Worm (Caenorhabditis elegans) whole organism, early embryonic: ENCODE results near the gene C50B6.7.

ENCODE experiments used
- B0310.2 ChIP-seq: sonication (generic microtip); optimal IDR thresholded peaks from 2 replicates; lab custom pipeline; 2016; ENCODE audit warnings: mild to moderate bottlenecking, missing genetic modification characterization, missing compliant biosample characterization
- F13C5.2 ChIP-seq: sonication (generic microtip); optimal IDR thresholded peaks from 2 replicates; lab custom pipeline; 2017; ENCODE audit warnings: mild to moderate bottlenecking, missing genetic modification characterization, inconsistent platforms, missing compliant biosample characterization
- aly-1 ChIP-seq: sonication (generic microtip); optimal IDR thresholded peaks from 2 replicates; lab custom pipeline; 2016; ENCODE audit warnings: missing genetic modification characterization, missing compliant biosample characterization
- ama-1 ChIP-seq: fragments of 150-350 bp; optimal IDR thresholded peaks from 2 replicates; lab custom pipeline; 2014
- ceh-13 ChIP-seq: fragments of 200-800 bp; sonication (Bioruptor generic); optimal IDR thresholded peaks from 2 replicates; lab custom pipeline; 2018; ENCODE audit warnings: mild to moderate bottlenecking, missing genetic modification characterization, missing compliant biosample characterization
- ceh-36 ChIP-seq: sonication (generic microtip); optimal IDR thresholded peaks from 2 replicates; lab custom pipeline; 2016; ENCODE audit warnings: missing genetic modification characterization, inconsistent platforms, missing compliant biosample characterization
- ets-7 ChIP-seq: sonication (generic microtip); optimal IDR thresholded peaks from 2 replicates; lab custom pipeline; 2016; ENCODE audit warnings: missing genotype, missing genetic modification characterization, missing compliant biosample characterization
- flt-1 ChIP-seq: fragments of 200-800 bp; sonication (Bioruptor generic); IDR thresholded peaks from 2 replicates; pipeline ENCODE4 v1.3.6; 2022; ENCODE audit warnings: missing genetic modification characterization, missing compliant biosample characterization
- hmbx-1 ChIP-seq: sonication (generic microtip); optimal IDR thresholded peaks from 2 replicates; lab custom pipeline; 2016; ENCODE audit warnings: mild to moderate bottlenecking, missing genetic modification characterization, missing compliant biosample characterization
- hmg-4 ChIP-seq: fragments of 200-800 bp; sonication (Bioruptor generic); optimal IDR thresholded peaks from 2 replicates; lab custom pipeline; 2018; ENCODE audit warnings: mild to moderate bottlenecking, missing genetic modification characterization, missing compliant biosample characterization
- hnd-1 ChIP-seq: sonication (generic microtip); optimal IDR thresholded peaks from 2 replicates; lab custom pipeline; 2016; ENCODE audit warnings: missing genetic modification characterization, missing compliant biosample characterization
- pes-1 ChIP-seq: fragments of 200-800 bp; sonication (Bioruptor generic); IDR thresholded peaks from 2 replicates; pipeline ENCODE4 v1.3.6; 2022; ENCODE audit warnings: missing genetic modification reagents, missing genetic modification characterization, missing compliant biosample characterization
- scrt-1 ChIP-seq: fragments of 200-800 bp; sonication (Bioruptor generic); IDR thresholded peaks from 2 replicates; pipeline ENCODE4 v1.3.6; 2022; ENCODE audit warnings: missing genetic modification characterization, missing compliant biosample characterization
- sea-1 ChIP-seq: fragments of 200-800 bp; sonication (Bioruptor generic); conservative IDR thresholded peaks from 2 replicates; pipeline ENCODE4 v1.3.6; 2022; ENCODE audit warnings: missing genetic modification characterization, missing compliant biosample characterization
- tbx-11 ChIP-seq: fragments of 200-800 bp; sonication (Bioruptor generic); IDR thresholded peaks from 2 replicates; pipeline ENCODE4 v1.3.6; 2022; ENCODE audit warnings: missing genetic modification characterization, missing compliant biosample characterization
- tbx-37 ChIP-seq: fragments of 200-800 bp; sonication (Bioruptor generic); conservative IDR thresholded peaks from 2 replicates; pipeline ENCODE4 v1.3.6; 2022; ENCODE audit warnings: missing genetic modification reagents, missing genetic modification characterization, missing compliant biosample characterization
- tra-4 ChIP-seq: sonication (generic microtip); optimal IDR thresholded peaks from 2 replicates; lab custom pipeline; 2017; ENCODE audit warnings: missing genetic modification characterization, missing compliant biosample characterization

Gene C50B6.7

ce11 chrV:13327463-13327862 lies 2.7 kb upstream of the C50B6.7 start, which contains the start of gene str-37:
Gene str-37, plus strand, starts transcription at chrV:13327763.
- TF ChIP-seq hnd-1 (tag; lab: Kevin White, UChicago) (no peak), ets-7 (tag; lab: Kevin White, UChicago) (no peak), hmbx-1 (tag; lab: Kevin White, UChicago) (no peak), F13C5.2 (no peak), tbx-11 (GFP tag; lab: Robert Waterston, UW) (no peak), hmg-4 (GFP tag; lab: Kevin White, UChicago) (no peak), ama-1 (lab: Kevin White, UChicago) (no peak), tbx-37 (GFP tag; lab: Robert Waterston, UW) (no peak), aly-1 (tag; lab: Kevin White, UChicago) (no peak), ceh-36 (tag; lab: Kevin White, UChicago) (no peak), sea-1 (GFP tag; lab: Robert Waterston, UW) (no peak), B0310.2 (no peak), flt-1 (GFP tag; lab: Robert Waterston, UW) (no peak), scrt-1 (GFP tag; lab: Robert Waterston, UW) (no peak), ceh-13 (GFP tag; lab: Kevin White, UChicago) (no peak)

DNA sequence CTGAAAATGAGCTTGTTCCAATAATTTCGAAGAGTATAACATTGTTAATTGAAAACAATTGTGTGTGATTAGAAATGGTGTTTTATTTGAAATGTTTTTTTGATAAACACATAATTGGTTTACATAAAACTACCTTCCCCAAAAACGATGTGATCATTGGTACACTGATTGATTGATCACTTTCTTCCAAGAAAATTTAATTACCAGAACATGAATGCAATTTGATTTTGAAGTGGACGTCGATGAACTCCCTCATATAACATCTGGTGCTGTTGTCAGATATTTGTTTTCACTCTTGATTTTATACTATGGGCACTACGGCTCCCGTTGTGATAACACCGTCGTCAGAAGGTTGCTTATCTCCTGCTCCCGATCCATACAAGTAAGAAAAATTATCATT lies 4.1 kb downstream of the C50B6.7 start, which contains the start of gene srh-15:
srh-15 (plus strand) TSS at position 301 of the 400 bp plus-strand sequence.
- TF ChIP-seq flt-1 (GFP tag; lab: Robert Waterston, UW) (no peak), hnd-1 (tag; lab: Kevin White, UChicago) (no peak), hmbx-1 (tag; lab: Kevin White, UChicago) (no peak), ceh-36 (tag; lab: Kevin White, UChicago) (no peak), B0310.2 (no peak), tra-4 (tag; lab: Kevin White, UChicago) (no peak), sea-1 (GFP tag; lab: Robert Waterston, UW) (no peak), tbx-37 (GFP tag; lab: Robert Waterston, UW) (no peak)

DNA sequence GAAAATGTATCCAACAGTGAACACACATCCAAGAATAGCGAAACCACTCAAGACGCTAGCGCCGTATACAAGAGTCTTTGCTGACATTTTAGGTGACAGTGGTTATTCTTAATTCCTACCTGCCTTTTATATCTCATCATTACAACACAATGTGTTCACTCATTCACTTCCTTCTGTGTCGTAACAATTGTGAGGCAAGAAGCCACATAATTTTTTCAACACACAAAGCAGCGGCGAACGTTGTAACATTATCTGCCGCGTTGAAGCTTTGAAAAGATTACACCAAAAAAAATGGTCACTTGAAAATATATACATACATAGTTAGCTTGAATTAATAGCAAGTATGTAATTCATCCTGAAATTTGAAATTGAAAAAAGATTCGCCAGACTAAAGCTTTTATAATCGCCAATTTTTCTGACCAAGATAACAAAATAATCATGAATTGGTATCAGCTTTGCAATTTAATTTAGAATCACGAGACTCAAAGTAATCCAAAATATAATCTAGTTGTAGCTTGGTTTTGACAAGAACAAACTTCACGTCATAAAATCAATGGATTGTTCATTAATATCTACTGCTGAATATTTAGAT lies 6.8 kb downstream of the C50B6.7 start, which contains the start of the genes col-161 and srh-18:
col-161 (minus strand) TSS at position 101 of the 592 bp plus-strand sequence.
srh-18 (plus strand) TSS at position 542 of the 592 bp plus-strand sequence.
- TF ChIP-seq ama-1 (lab: Kevin White, UChicago) (no peak), F13C5.2 (no peak), tbx-37 (GFP tag; lab: Robert Waterston, UW) (no peak), ceh-13 (GFP tag; lab: Kevin White, UChicago) (no peak), flt-1 (GFP tag; lab: Robert Waterston, UW) (no peak), pes-1 (GFP tag; lab: Robert Waterston, UW) (no peak), hnd-1 (tag; lab: Kevin White, UChicago) (no peak), ets-7 (tag; lab: Kevin White, UChicago) (no peak), ceh-36 (tag; lab: Kevin White, UChicago) (no peak), tbx-11 (GFP tag; lab: Robert Waterston, UW) (no peak), scrt-1 (GFP tag; lab: Robert Waterston, UW) (no peak), hmbx-1 (tag; lab: Kevin White, UChicago) (no peak)

DNA sequence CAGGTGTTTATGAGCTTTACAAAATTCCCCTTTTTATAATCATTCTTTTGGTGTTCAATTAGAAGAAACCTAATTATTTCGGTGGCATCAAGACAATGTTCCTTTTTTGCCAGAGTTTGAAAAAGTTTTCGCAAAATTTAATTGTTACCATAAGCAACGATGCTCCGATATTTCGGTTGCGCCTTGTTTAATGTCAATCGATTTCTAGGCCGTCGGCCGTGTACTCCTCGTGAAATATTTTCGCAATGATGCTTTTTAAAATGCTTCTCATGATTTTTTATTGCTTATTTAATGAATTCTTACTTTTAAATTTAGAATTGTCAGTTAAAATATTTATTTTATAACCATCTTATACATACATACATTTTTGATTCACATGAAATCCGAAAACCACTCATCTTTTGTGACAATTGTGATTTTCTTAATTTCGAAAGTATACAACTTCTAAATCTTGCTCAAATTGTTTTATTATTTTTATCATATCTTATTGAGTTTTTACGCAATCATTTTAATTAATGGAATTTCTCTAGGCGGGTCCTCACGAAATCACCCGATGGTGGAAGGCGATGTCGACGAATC lies 11.6 kb downstream of the C50B6.7 start, which contains the start of gene C50B6.3:
C50B6.3 (plus strand) TSS at position 529 of the 579 bp plus-strand sequence.
- TF ChIP-seq tbx-37 (GFP tag; lab: Robert Waterston, UW) = peak; percentile 71
- TF ChIP-seq hmg-4 (GFP tag; lab: Kevin White, UChicago) = no peak

- no peak for TF ChIP-seq sea-1 (GFP tag; lab: Robert Waterston, UW)
- TF ChIP-seq aly-1 (tag; lab: Kevin White, UChicago) = no peak
- no peak for TF ChIP-seq tbx-11 (GFP tag; lab: Robert Waterston, UW)
- TF ChIP-seq ceh-36 (tag; lab: Kevin White, UChicago) = no peak
- no peak for TF ChIP-seq pes-1 (GFP tag; lab: Robert Waterston, UW)
- no peak for TF ChIP-seq tbx-37 (GFP tag; lab: Robert Waterston, UW)
- no peak for TF ChIP-seq ets-7 (tag; lab: Kevin White, UChicago)
- TF ChIP-seq flt-1 (GFP tag; lab: Robert Waterston, UW) = no peak
- no peak for TF ChIP-seq B0310.2
- TF ChIP-seq F13C5.2 = no peak
- no peak for TF ChIP-seq hnd-1 (tag; lab: Kevin White, UChicago)
- no peak for TF ChIP-seq scrt-1 (GFP tag; lab: Robert Waterston, UW)
- no peak for TF ChIP-seq tra-4 (tag; lab: Kevin White, UChicago)
- TF ChIP-seq hmbx-1 (tag; lab: Kevin White, UChicago) = no peak
- no peak for TF ChIP-seq ama-1 (lab: Kevin White, UChicago)
- TF ChIP-seq ceh-13 (GFP tag; lab: Kevin White, UChicago) = no peak
- TF ChIP-seq hmg-4 (GFP tag; lab: Kevin White, UChicago) = no peak
Measured at ce11 chrV:13312210-13312676, 12.5 kb downstream of the C50B6.7 start, which contains the start of gene nasp-2. Gene nasp-2, minus strand, starts transcription at chrV:13312260.

DNA sequence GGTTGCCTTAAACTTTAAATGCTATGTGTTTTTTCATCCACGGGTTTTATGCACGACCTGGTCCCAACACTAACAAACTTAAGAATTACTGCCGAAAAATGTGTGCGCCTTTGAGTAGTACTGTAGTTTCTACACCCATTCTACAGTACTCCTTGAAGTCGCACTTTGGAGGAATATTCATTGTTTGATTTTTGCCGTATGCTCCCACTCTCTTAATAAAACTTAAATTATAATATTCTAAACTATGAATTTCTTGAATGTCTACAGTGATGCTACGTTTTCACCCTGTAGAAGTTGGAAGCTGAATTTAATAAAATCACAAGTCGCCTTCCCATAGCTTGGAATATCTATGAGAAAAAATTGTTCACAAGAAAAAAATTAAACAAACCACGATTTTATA lies 15.0 kb downstream of the C50B6.7 start:
- TF ChIP-seq ets-7 (tag; lab: Kevin White, UChicago) = no peak
- no peak for TF ChIP-seq tbx-37 (GFP tag; lab: Robert Waterston, UW)
- no peak for TF ChIP-seq tbx-11 (GFP tag; lab: Robert Waterston, UW)
- no peak for TF ChIP-seq pes-1 (GFP tag; lab: Robert Waterston, UW)

DNA sequence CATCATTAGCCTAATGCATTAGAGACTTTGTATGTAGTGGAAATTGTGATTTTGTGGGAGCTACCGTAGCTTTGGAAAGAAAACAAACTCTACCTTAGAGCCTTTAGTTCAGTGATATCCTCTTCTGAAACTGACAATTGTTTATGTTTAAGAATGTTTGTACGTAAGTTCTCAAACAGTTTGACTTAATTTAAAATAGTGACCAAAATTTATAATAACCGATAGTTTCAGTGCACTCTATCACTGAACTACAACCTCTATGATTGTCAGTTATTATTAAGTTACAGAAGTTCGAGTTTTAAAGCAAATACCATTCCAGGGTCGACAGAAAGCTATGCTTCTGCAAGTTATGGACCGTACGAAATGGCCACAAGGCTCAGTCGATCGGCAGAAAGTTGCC lies 16.2 kb downstream of the C50B6.7 start, which contains the start of gene C50B6.1:
C50B6.1 (plus strand) TSS at position 301 of the 400 bp plus-strand sequence.
- no peak for TF ChIP-seq hnd-1 (tag; lab: Kevin White, UChicago)
- TF ChIP-seq pes-1 (GFP tag; lab: Robert Waterston, UW) = no peak
- TF ChIP-seq aly-1 (tag; lab: Kevin White, UChicago) = no peak
- no peak for TF ChIP-seq scrt-1 (GFP tag; lab: Robert Waterston, UW)
- TF ChIP-seq hmg-4 (GFP tag; lab: Kevin White, UChicago) = no peak
- TF ChIP-seq tra-4 (tag; lab: Kevin White, UChicago) = no peak
